Fruit fly (Drosophila melanogaster) Kc167 (cell line): Measurements from ENCODE around the gene CG4570.

Experiments
- Myc ChIP-seq: fragments of >200 bp; optimal IDR thresholded peaks from 2 replicates; lab custom pipeline; 2017; ENCODE audit warnings: missing external identifiers
- h ChIP-seq: fragments of >200 bp; optimal IDR thresholded peaks from 3 replicates; lab custom pipeline; 2018; ENCODE audit warnings: missing external identifiers
- insv ChIP-seq: fragments of >200 bp; optimal IDR thresholded peaks from 3 replicates; lab custom pipeline; 2018; ENCODE audit warnings: missing external identifiers
- ttk ChIP-seq: sonication (Bioruptor generic); optimal IDR thresholded peaks from 2 replicates; lab custom pipeline; 2017; ENCODE audit warnings: missing external identifiers

dm6 chr3R:10862773-10863445, 6.3 kb downstream of the CG4570 start, which contains the start of gene CG6574:
- TF ChIP-seq Myc (no peak), h (lab: Kevin White, UChicago) (no peak), ttk (lab: Kevin White, UChicago) (no peak), insv (lab: Kevin White, UChicago) (no peak)
